Fruit fly (Drosophila melanogaster) whole organism, embryonic: Measurements from ENCODE around the gene Ubi-p63E.

Experiments
- ATbp ChIP-seq: fragments of 200-800 bp; sonication (Bioruptor generic); optimal IDR thresholded peaks from 2 replicates; lab custom pipeline; 2017; ENCODE audit warnings: missing biosample characterization, mild to moderate bottlenecking, missing genetic modification characterization, missing genetic modification reagents
- Abd-B ChIP-seq: fragments of 200-800 bp; sonication (Bioruptor generic); optimal IDR thresholded peaks from 2 replicates; lab custom pipeline; 2018; ENCODE audit warnings: missing biosample characterization, mild to moderate bottlenecking, missing genetic modification characterization, moderate library complexity
- Atf3 ChIP-seq: fragments of 200-800 bp; sonication (Bioruptor generic); optimal IDR thresholded peaks from 3 replicates; lab custom pipeline; 2016; ENCODE audit warnings: missing biosample characterization, missing genetic modification characterization
- Awh ChIP-seq: fragments of 200-800 bp; sonication (Bioruptor generic); IDR thresholded peaks from 2 replicates; pipeline ENCODE4, ENCODE4 v1.3.6; 2022; ENCODE audit warnings: missing biosample characterization, missing genetic modification characterization
- CG10366 ChIP-seq: fragments of 200-800 bp; sonication (Bioruptor generic); IDR thresholded peaks from 2 replicates; pipeline ENCODE4 v1.3.6; 2022; ENCODE audit warnings: missing biosample characterization, missing genetic modification characterization
- CG11560 ChIP-seq: fragments of 200-800 bp; sonication (Bioruptor generic); IDR thresholded peaks from 3 replicates; pipeline ENCODE4 v1.3.6; 2022; ENCODE audit warnings: missing biosample characterization, missing genetic modification characterization
- CG12155 ChIP-seq: fragments of 200-800 bp; sonication (Bioruptor generic); optimal IDR thresholded peaks from 3 replicates; lab custom pipeline; 2016; ENCODE audit warnings: missing biosample characterization, missing genetic modification characterization
- CG13424 ChIP-seq: fragments of 200-800 bp; sonication (Bioruptor generic); optimal IDR thresholded peaks from 2 replicates; lab custom pipeline; 2019; ENCODE audit warnings: missing biosample characterization, mild to moderate bottlenecking, missing genetic modification characterization, moderate library complexity
- CG17802 ChIP-seq: fragments of 200-800 bp; sonication (Bioruptor generic); optimal IDR thresholded peaks from 2 replicates; lab custom pipeline; 2018; ENCODE audit warnings: missing biosample characterization, mild to moderate bottlenecking, missing genetic modification characterization, moderate library complexity
- CG17912 ChIP-seq: fragments of 200-800 bp; sonication (Bioruptor generic); optimal IDR thresholded peaks from 2 replicates; lab custom pipeline; 2018; ENCODE audit warnings: missing biosample characterization, mild to moderate bottlenecking, missing genetic modification characterization
- CG18619 ChIP-seq: fragments of 200-800 bp; sonication (Bioruptor generic); optimal IDR thresholded peaks from 3 replicates; lab custom pipeline; 2017; ENCODE audit warnings: missing biosample characterization, mild to moderate bottlenecking, missing genetic modification characterization
- CG2199 ChIP-seq: fragments of 200-800 bp; sonication (Bioruptor generic); IDR thresholded peaks from 3 replicates; pipeline ENCODE4 v1.3.6; 2022; ENCODE audit warnings: missing biosample characterization, missing genetic modification characterization
- CG3065 ChIP-seq: fragments of 200-800 bp; sonication (Bioruptor generic); optimal IDR thresholded peaks from 2 replicates; lab custom pipeline; 2016; ENCODE audit warnings: missing biosample characterization, missing genetic modification characterization
- CG32532 ChIP-seq: fragments of 200-800 bp; sonication (Bioruptor generic); IDR thresholded peaks from 2 replicates; pipeline ENCODE4 v1.3.6; 2022; ENCODE audit warnings: missing biosample characterization, missing genetic modification characterization
- CG34422 ChIP-seq: fragments of 200-800 bp; sonication (Bioruptor generic); IDR thresholded peaks from 3 replicates; pipeline ENCODE4 v1.3.6; 2022; ENCODE audit warnings: missing biosample characterization, missing genetic modification characterization
- CG4404 ChIP-seq: fragments of 200-800 bp; sonication (Bioruptor generic); IDR thresholded peaks from 2 replicates; pipeline ENCODE4 v1.3.6; 2022; ENCODE audit warnings: missing biosample characterization, missing genetic modification characterization
- CG6272 ChIP-seq: fragments of 200-800 bp; sonication (Bioruptor generic); IDR thresholded peaks from 2 replicates; pipeline ENCODE4 v1.3.6; 2022; ENCODE audit warnings: missing biosample characterization, missing genetic modification characterization
- CG6791 ChIP-seq: fragments of 200-800 bp; sonication (Bioruptor generic); IDR thresholded peaks from 3 replicates; pipeline ENCODE4 v1.3.6; 2022; ENCODE audit warnings: missing biosample characterization, missing genetic modification characterization; ENCODE audit not compliant: partially characterized antibody
- CG8765 ChIP-seq: fragments of 200-800 bp; sonication (Bioruptor generic); IDR thresholded peaks from 2 replicates; pipeline ENCODE4 v1.3.6; 2022; ENCODE audit warnings: missing biosample characterization, missing genetic modification characterization
- Dbx ChIP-seq: fragments of 200-800 bp; sonication (Bioruptor generic); IDR thresholded peaks from 3 replicates; pipeline ENCODE4 v1.3.6; 2022; ENCODE audit warnings: missing biosample characterization, missing genetic modification characterization
- Ets97D ChIP-seq: fragments of 200-800 bp; sonication (Bioruptor generic); optimal IDR thresholded peaks from 3 replicates; lab custom pipeline; 2016; ENCODE audit warnings: missing biosample characterization, missing genetic modification characterization
- HLH3B ChIP-seq: fragments of 200-800 bp; sonication (Bioruptor generic); IDR thresholded peaks from 2 replicates; pipeline ENCODE4 v1.3.6; 2022; ENCODE audit warnings: missing biosample characterization, missing genetic modification characterization
- HLHmδ ChIP-seq: fragments of 200-800 bp; sonication (Bioruptor generic); optimal IDR thresholded peaks from 2 replicates; lab custom pipeline; 2018; ENCODE audit warnings: missing biosample characterization, mild to moderate bottlenecking, missing genetic modification characterization, moderate library complexity
- Mad ChIP-seq: fragments of 200-800 bp; sonication (Bioruptor generic); optimal IDR thresholded peaks from 2 replicates; lab custom pipeline; 2016; ENCODE audit warnings: missing biosample characterization, missing genetic modification characterization
- NFAT ChIP-seq: fragments of 200-800 bp; sonication (Bioruptor generic); IDR thresholded peaks from 2 replicates; pipeline ENCODE4 v1.3.6; 2022; ENCODE audit warnings: missing biosample characterization, missing genetic modification characterization
- Nf-YC ChIP-seq: fragments of 200-800 bp; optimal IDR thresholded peaks from 3 replicates; lab custom pipeline; 2019; ENCODE audit warnings: missing biosample characterization, mild to moderate bottlenecking, missing genetic modification characterization, moderate library complexity
- Spps ChIP-seq: fragments of 200-800 bp; sonication (Bioruptor generic); optimal IDR thresholded peaks from 2 replicates; lab custom pipeline; 2018; ENCODE audit warnings: missing biosample characterization, mild to moderate bottlenecking, missing genetic modification characterization
- YL-1 ChIP-seq: fragments of 200-800 bp; sonication (Bioruptor generic); optimal IDR thresholded peaks from 3 replicates; lab custom pipeline; 2017; ENCODE audit warnings: missing biosample characterization, mild to moderate bottlenecking, missing genetic modification characterization
- ara ChIP-seq: fragments of 200-800 bp; sonication (Bioruptor generic); IDR thresholded peaks from 2 replicates; pipeline ENCODE4 v1.3.6; 2022; ENCODE audit warnings: missing biosample characterization, missing genetic modification characterization
- crp ChIP-seq, 2 experiments: fragments of 200-800 bp; sonication (Bioruptor generic); optimal IDR thresholded peaks; 2 replicates in 1 of 2; 3 replicates in 1 of 2; lab custom pipeline; 2017; ENCODE audit warnings: missing biosample characterization in 2 of 2, missing genetic modification characterization in 2 of 2, mild to moderate bottlenecking in 1 of 2, moderate library complexity in 1 of 2
- dmrt11E ChIP-seq: fragments of 200-800 bp; sonication (Bioruptor generic); optimal IDR thresholded peaks from 3 replicates; lab custom pipeline; 2018; ENCODE audit warnings: missing biosample characterization, mild to moderate bottlenecking, missing genetic modification characterization, moderate library complexity
- eve ChIP-seq, 2 experiments: fragments of >200 bp; optimal IDR thresholded peaks; 2 replicates each; lab custom pipeline; 2017; ENCODE audit warnings: missing biosample characterization in 2 of 2, missing genetic modification characterization in 2 of 2
- ewg ChIP-seq: fragments of 200-800 bp; sonication (Bioruptor generic); optimal IDR thresholded peaks from 3 replicates; lab custom pipeline; 2017; ENCODE audit warnings: mild to moderate bottlenecking, missing biosample characterization, missing genetic modification reagents, missing genetic modification characterization
- grau ChIP-seq: fragments of 200-800 bp; optimal IDR thresholded peaks from 3 replicates; lab custom pipeline; 2019; ENCODE audit warnings: missing biosample characterization, mild to moderate bottlenecking, missing genetic modification characterization, moderate library complexity
- ham ChIP-seq: fragments of 200-800 bp; sonication (Bioruptor generic); IDR thresholded peaks from 2 replicates; pipeline ENCODE4 v1.3.6; 2022; ENCODE audit warnings: missing biosample characterization, missing genetic modification characterization
- hkb ChIP-seq, 2 experiments: fragments of 200-800 bp in 1 of 2; fragments of >200 bp in 1 of 2; sonication (Bioruptor generic) in 1 of 2; IDR thresholded peaks in 1 of 2; optimal IDR thresholded peaks in 1 of 2; 2 replicates each; pipeline versions ENCODE4 v1.3.6 to Lab custom; 2017 to 2022; ENCODE audit warnings: missing biosample characterization in 1 of 2, missing genetic modification characterization in 1 of 2
- kay ChIP-seq: fragments of 200-800 bp; sonication (Bioruptor generic); optimal IDR thresholded peaks from 2 replicates; lab custom pipeline; 2016; ENCODE audit warnings: missing biosample characterization, missing genetic modification characterization
- org-1 ChIP-seq: fragments of 200-800 bp; sonication (Bioruptor generic); optimal IDR thresholded peaks from 2 replicates; lab custom pipeline; 2017; ENCODE audit warnings: missing biosample characterization, missing genetic modification characterization
- peb ChIP-seq: fragments of 200-800 bp; sonication (Bioruptor generic); IDR thresholded peaks from 2 replicates; pipeline ENCODE4 v1.3.6; 2022; ENCODE audit warnings: missing biosample characterization, missing genetic modification characterization
- phol ChIP-seq: fragments of 200-800 bp; sonication (Bioruptor generic); optimal IDR thresholded peaks from 3 replicates; lab custom pipeline; 2018; ENCODE audit warnings: missing biosample characterization, mild to moderate bottlenecking, missing genetic modification characterization, moderate library complexity
- prd ChIP-seq, 3 experiments: fragments of >200 bp in 2 of 3; fragments of 200-800 bp in 1 of 3; sonication (Bioruptor generic) in 1 of 3; optimal IDR thresholded peaks in 2 of 3; IDR thresholded peaks in 1 of 3; 2 replicates in 2 of 3; 3 replicates in 1 of 3; pipeline versions ENCODE4 v1.3.6 to Lab custom; 2017 to 2022; ENCODE audit warnings: missing biosample characterization in 1 of 3, missing genetic modification characterization in 1 of 3
- psq ChIP-seq: fragments of 200-800 bp; sonication (Bioruptor generic); optimal IDR thresholded peaks from 2 replicates; lab custom pipeline; 2017; ENCODE audit warnings: missing biosample characterization, missing genetic modification characterization
- ranshi ChIP-seq: fragments of 200-800 bp; sonication (Bioruptor generic); IDR thresholded peaks from 2 replicates; pipeline ENCODE4 v1.3.6; 2022; ENCODE audit warnings: missing biosample characterization, missing genetic modification characterization
- rib ChIP-seq: fragments of 200-800 bp; sonication (Bioruptor generic); IDR thresholded peaks from 2 replicates; pipeline ENCODE4 v1.3.6; 2022; ENCODE audit warnings: missing biosample characterization, missing genetic modification characterization
- slbo ChIP-seq: fragments of 200-800 bp; sonication (Bioruptor generic); IDR thresholded peaks from 2 replicates; pipeline ENCODE4 v1.3.6; 2022; ENCODE audit warnings: missing biosample characterization, missing genetic modification characterization
- sr ChIP-seq: fragments of 200-800 bp; sonication (Bioruptor generic); IDR thresholded peaks from 3 replicates; pipeline ENCODE4 v1.3.6; 2022; ENCODE audit warnings: missing biosample characterization, missing genetic modification characterization
- tll ChIP-seq, 2 experiments: fragments of 200-800 bp in 1 of 2; fragments of >200 bp in 1 of 2; sonication (Bioruptor generic) in 1 of 2; optimal IDR thresholded peaks; 2 replicates each; lab custom pipeline; 2017 to 2019; ENCODE audit warnings: missing biosample characterization in 2 of 2, missing genetic modification characterization in 2 of 2, mild to moderate bottlenecking in 1 of 2, moderate library complexity in 1 of 2
- vvl ChIP-seq: fragments of 200-800 bp; sonication (Bioruptor generic); IDR thresholded peaks from 2 replicates; pipeline ENCODE4 v1.3.6; 2022; ENCODE audit warnings: missing biosample characterization, missing genetic modification characterization
- zfh2 ChIP-seq: fragments of 200-800 bp; sonication (Bioruptor generic); optimal IDR thresholded peaks from 2 replicates; lab custom pipeline; 2016; ENCODE audit warnings: missing biosample characterization, missing genetic modification characterization

Gene Ubi-p63E

DNA sequence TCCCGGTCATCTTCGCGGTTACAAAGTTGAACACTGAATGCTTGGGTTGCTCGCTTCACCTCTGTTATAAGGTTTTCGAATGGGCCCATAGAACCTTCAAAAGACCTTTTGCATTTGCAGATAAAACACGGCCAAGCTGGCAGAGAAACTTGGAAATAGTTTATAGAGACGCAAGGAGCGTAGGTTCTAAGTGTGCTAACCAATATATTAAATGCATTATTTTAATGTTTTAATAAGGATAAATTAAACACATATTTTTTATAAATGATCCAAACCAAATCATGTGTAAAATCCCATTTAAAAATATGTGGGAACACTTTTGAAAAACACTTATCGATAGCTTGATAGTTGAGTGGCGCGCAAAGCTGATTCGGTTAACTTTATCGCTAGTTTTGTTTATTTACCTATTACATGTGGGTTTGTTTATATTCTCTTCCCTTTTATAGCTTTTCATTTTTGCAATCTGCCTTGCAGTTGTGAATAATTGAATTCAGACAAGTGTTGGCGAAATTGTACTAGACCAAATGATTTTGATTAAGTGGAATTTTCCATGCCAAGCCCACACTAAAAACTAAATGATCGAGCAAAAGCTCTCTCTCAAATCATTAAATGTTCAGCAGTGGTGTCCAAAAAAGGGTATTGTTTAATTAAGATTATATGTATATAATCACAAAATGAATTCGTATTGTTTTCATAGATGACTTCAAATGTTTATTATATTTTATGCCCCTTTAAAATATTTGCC is 37.3 kb upstream of the Ubi-p63E start, which contains the start of gene CG12766 (continued):
- TF ChIP-seq ATbp (no peak), CG17912 (GFP tag; lab: Kevin White, UChicago) (no peak), kay (no peak), CG17802 (no peak), vvl (0 out of 2 replicates have a peak, but pooled peaks have one; percentile 5), CG12155 (no peak), Nf-YC (no peak), HLH3B (GFP tag; lab: Robert Waterston, UW) (no peak), Mad (GFP tag; lab: Kevin White, UChicago) (no peak), ara (no peak), zfh2 (GFP tag; lab: Kevin White, UChicago) (no peak), phol (no peak), NFAT (peak; percentile 69), ewg (GFP tag; lab: Kevin White, UChicago) (no peak), dmrt11E (tag; lab: Kevin White, UChicago) (no peak), prd (optimal IDR thresholded peaks at IDR 0.05; lab: Kevin White, UChicago) (no peak), prd (GFP tag; IDR thresholded peaks at IDR 0.05; lab: Robert Waterston, UW) (0 out of 3 replicates have a peak, but pooled peaks have one; percentile 5), rib (GFP tag; lab: Robert Waterston, UW) (no peak), ranshi (GFP tag; lab: Robert Waterston, UW) (no peak), CG34422 (no peak), CG3065 (GFP tag; lab: Kevin White, UChicago) (no peak), Spps (no peak), org-1 (GFP tag; lab: Kevin White, UChicago) (no peak), peb (GFP tag; lab: Robert Waterston, UW) (peak; percentile 29; the same call in 1 of the 2 replicates), sr (GFP tag; lab: Robert Waterston, UW) (no peak), Dbx (GFP tag; lab: Robert Waterston, UW) (no peak), eve (GFP tag; optimal IDR thresholded peaks at IDR 0.05; lab: Kevin White, UChicago) (no peak), slbo (GFP tag; lab: Robert Waterston, UW) (peak; percentile 29; the same call in 1 of the 2 replicates), CG6272 (GFP tag; lab: Robert Waterston, UW) (no peak), hkb (optimal IDR thresholded peaks at IDR 0.05; lab: Kevin White, UChicago) (no peak), hkb (GFP tag; IDR thresholded peaks at IDR 0.05; lab: Robert Waterston, UW) (peak; percentile 46), CG4404 (GFP tag; lab: Robert Waterston, UW) (no peak), CG32532 (GFP tag; lab: Robert Waterston, UW) (peak; percentile 42; the same call in 1 of the 2 replicates), psq (GFP tag; lab: Kevin White, UChicago) (no peak), CG2199 (GFP tag; lab: Robert Waterston, UW) (no peak), grau (tag; lab: Kevin White, UChicago) (peak; percentile 36), CG8765 (GFP tag; lab: Robert Waterston, UW) (no peak), ham (GFP tag; lab: Robert Waterston, UW) (no peak), Ets97D (GFP tag; lab: Kevin White, UChicago) (no peak), Abd-B (GFP tag; lab: Kevin White, UChicago) (no peak), CG11560 (tag; lab: Robert Waterston, UW) (no peak), CG13424 (tag; lab: Kevin White, UChicago) (no peak), CG10366 (GFP tag; lab: Robert Waterston, UW) (no peak), tll (GFP tag; optimal IDR thresholded peaks at IDR 0.05; lab: Kevin White, UChicago) (no peak), crp (GFP tag; optimal IDR thresholded peaks at IDR 0.05; lab: Kevin White, UChicago) (no peak), Awh (GFP tag; lab: Robert Waterston, UW) (no peak), YL-1 (no peak), CG6791 (GFP tag; lab: Robert Waterston, UW) (no peak), Atf3 (GFP tag; lab: Kevin White, UChicago) (no peak), HLHmδ (GFP tag; lab: Kevin White, UChicago) (no peak), CG18619 (GFP tag; lab: Kevin White, UChicago) (no peak)
